Fruit fly (Drosophila melanogaster) whole organism, prepupa: Measurements from ENCODE around the gene Kap3.

Experiments
- CG10631 ChIP-seq: fragments of 200-800 bp; sonication (Bioruptor generic); optimal IDR thresholded peaks from 2 replicates; lab custom pipeline; 2016; ENCODE audit warnings: missing biosample characterization, missing genetic modification characterization
- CG31627 ChIP-seq: fragments of 200-800 bp; sonication (Bioruptor generic); optimal IDR thresholded peaks from 3 replicates; lab custom pipeline; 2016; ENCODE audit warnings: missing biosample characterization, missing genetic modification characterization
- CG6276 ChIP-seq: fragments of 200-800 bp; sonication (Bioruptor generic); optimal IDR thresholded peaks from 2 replicates; lab custom pipeline; 2017; ENCODE audit warnings: missing biosample characterization, mild to moderate bottlenecking, missing genetic modification characterization
- CG6854 ChIP-seq: fragments of 200-800 bp; sonication (Bioruptor generic); optimal IDR thresholded peaks from 2 replicates; lab custom pipeline; 2017; ENCODE audit warnings: missing biosample characterization, mild to moderate bottlenecking, missing genetic modification characterization
- Ets96B ChIP-seq: fragments of 200-800 bp; optimal IDR thresholded peaks from 2 replicates; lab custom pipeline; 2019; ENCODE audit warnings: missing biosample characterization, mild to moderate bottlenecking, missing genetic modification characterization, moderate library complexity
- Gug ChIP-seq: fragments of 200-800 bp; sonication (Bioruptor generic); IDR thresholded peaks from 2 replicates; pipeline ENCODE4 v1.3.6; 2022; ENCODE audit warnings: missing biosample characterization, missing genetic modification characterization
- salr ChIP-seq, 2 experiments: fragments of 200-800 bp; sonication (Bioruptor generic); optimal IDR thresholded peaks; 3 replicates each; lab custom pipeline; 2016 to 2018; ENCODE audit warnings: missing biosample characterization in 2 of 2, missing genetic modification characterization in 2 of 2, mild to moderate bottlenecking in 1 of 2

DNA sequence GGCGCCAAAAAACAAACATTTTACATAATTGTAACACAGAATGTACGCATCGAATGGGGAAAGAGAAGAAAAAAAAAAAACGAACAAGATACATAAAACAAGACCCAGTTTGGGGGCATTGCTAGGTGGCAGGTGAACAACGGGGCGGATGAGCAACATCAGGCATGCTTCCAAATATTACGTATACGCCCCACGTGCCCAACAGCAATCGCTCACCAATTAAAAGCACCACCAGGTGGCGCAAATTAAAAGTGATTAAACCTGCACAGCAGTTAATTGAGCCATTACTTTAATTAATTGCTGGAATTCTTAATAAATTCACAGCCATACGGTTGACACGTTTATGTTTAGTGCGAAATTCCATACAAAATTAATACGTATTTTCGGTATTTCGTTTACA lies 45.6 kb upstream of the Kap3 start:
- no peak for TF ChIP-seq CG31627 (GFP tag; lab: Kevin White, UChicago)
- TF ChIP-seq Ets96B (tag; lab: Kevin White, UChicago): no peak
- TF ChIP-seq Gug (GFP tag; lab: Robert Waterston, UW): no peak
- TF ChIP-seq salr (GFP tag; optimal IDR thresholded peaks at IDR 0.05; lab: Kevin White, UChicago): no peak
- no peak for TF ChIP-seq CG6276 (GFP tag; lab: Kevin White, UChicago)
- no peak for TF ChIP-seq CG10631 (GFP tag; lab: Kevin White, UChicago)
- no peak for TF ChIP-seq CG6854
